Fruit fly (Drosophila melanogaster) whole organism, prepupa: ENCODE results near the gene Rbf2.

Experiments used
- Blimp-1 ChIP-seq: fragments of 200-800 bp; sonication (Bioruptor generic); optimal IDR thresholded peaks from 3 replicates; lab custom pipeline; 2017; ENCODE audit warnings: missing biosample characterization, missing genetic modification characterization, mild to moderate bottlenecking, moderate library complexity, missing genetic modification reagents
- CG10631 ChIP-seq: fragments of 200-800 bp; sonication (Bioruptor generic); optimal IDR thresholded peaks from 2 replicates; lab custom pipeline; 2016; ENCODE audit warnings: missing biosample characterization, missing genetic modification characterization
- CG11294 ChIP-seq: fragments of 200-800 bp; sonication (Bioruptor generic); IDR thresholded peaks from 2 replicates; pipeline ENCODE4 v1.3.6; 2022; ENCODE audit warnings: missing biosample characterization, missing genetic modification characterization
- CG11762 ChIP-seq: fragments of 200-800 bp; sonication (Bioruptor generic); optimal IDR thresholded peaks from 3 replicates; lab custom pipeline; 2016; ENCODE audit warnings: missing biosample characterization, missing genetic modification characterization; ENCODE audit not compliant: insufficient read depth
- CG15336 ChIP-seq: fragments of 200-800 bp; sonication (Bioruptor generic); IDR thresholded peaks from 2 replicates; pipeline ENCODE4 v1.3.6; 2022; ENCODE audit warnings: missing biosample characterization, missing genetic modification characterization
- CG1621 ChIP-seq: fragments of 200-800 bp; sonication (Bioruptor generic); optimal IDR thresholded peaks from 3 replicates; lab custom pipeline; 2018; ENCODE audit warnings: missing biosample characterization, mild to moderate bottlenecking, missing genetic modification characterization
- CG16779 ChIP-seq: fragments of 200-800 bp; sonication (Bioruptor generic); optimal IDR thresholded peaks from 3 replicates; lab custom pipeline; 2017; ENCODE audit warnings: missing biosample characterization, mild to moderate bottlenecking, missing genetic modification characterization
- CG3032 ChIP-seq: fragments of 200-800 bp; optimal IDR thresholded peaks from 2 replicates; lab custom pipeline; 2019; ENCODE audit warnings: missing biosample characterization, mild to moderate bottlenecking, missing genetic modification characterization, moderate library complexity
- CG31627 ChIP-seq: fragments of 200-800 bp; sonication (Bioruptor generic); optimal IDR thresholded peaks from 3 replicates; lab custom pipeline; 2016; ENCODE audit warnings: missing biosample characterization, missing genetic modification characterization
- CG32006 ChIP-seq: fragments of 200-800 bp; sonication (Bioruptor generic); optimal IDR thresholded peaks from 3 replicates; lab custom pipeline; 2017; ENCODE audit warnings: missing biosample characterization, mild to moderate bottlenecking, missing genetic modification characterization
- CG3919 ChIP-seq: fragments of 200-800 bp; sonication (Bioruptor generic); optimal IDR thresholded peaks from 3 replicates; lab custom pipeline; 2016; ENCODE audit warnings: missing biosample characterization, missing genetic modification characterization
- CG4318 ChIP-seq: fragments of 200-800 bp; sonication (Bioruptor generic); optimal IDR thresholded peaks from 3 replicates; lab custom pipeline; 2017; ENCODE audit warnings: missing biosample characterization, mild to moderate bottlenecking, missing genetic modification characterization
- CG6163 ChIP-seq: fragments of 200-800 bp; sonication (Bioruptor generic); IDR thresholded peaks from 3 replicates; pipeline ENCODE4 v1.3.6; 2022; ENCODE audit warnings: missing biosample characterization, missing genetic modification characterization
- CG6276 ChIP-seq: fragments of 200-800 bp; sonication (Bioruptor generic); optimal IDR thresholded peaks from 2 replicates; lab custom pipeline; 2017; ENCODE audit warnings: missing biosample characterization, mild to moderate bottlenecking, missing genetic modification characterization
- CG6792 ChIP-seq: fragments of 200-800 bp; sonication (Bioruptor generic); optimal IDR thresholded peaks from 3 replicates; lab custom pipeline; 2016; ENCODE audit warnings: missing biosample characterization, missing genetic modification characterization
- CG6854 ChIP-seq: fragments of 200-800 bp; sonication (Bioruptor generic); optimal IDR thresholded peaks from 2 replicates; lab custom pipeline; 2017; ENCODE audit warnings: missing biosample characterization, mild to moderate bottlenecking, missing genetic modification characterization
- CG8119 ChIP-seq: fragments of 200-800 bp; sonication (Bioruptor generic); IDR thresholded peaks from 3 replicates; pipeline ENCODE4 v1.3.6; 2022; ENCODE audit warnings: missing biosample characterization, missing genetic modification characterization
- CG8319 ChIP-seq: fragments of 200-800 bp; sonication (Bioruptor generic); optimal IDR thresholded peaks from 3 replicates; lab custom pipeline; 2016; ENCODE audit warnings: missing biosample characterization, missing genetic modification characterization
- CG8632 ChIP-seq: fragments of 200-800 bp; sonication (Bioruptor generic); optimal IDR thresholded peaks from 3 replicates; lab custom pipeline; 2016; ENCODE audit warnings: missing biosample characterization, missing genetic modification characterization
- Eip75B ChIP-seq: fragments of 200-800 bp; sonication (Bioruptor generic); optimal IDR thresholded peaks from 3 replicates; lab custom pipeline; 2016; ENCODE audit warnings: missing biosample characterization, missing genetic modification characterization
- Eip93F ChIP-seq: fragments of 200-800 bp; sonication (Bioruptor generic); optimal IDR thresholded peaks from 2 replicates; lab custom pipeline; 2016; ENCODE audit warnings: missing biosample characterization, mild to moderate bottlenecking, missing genetic modification characterization
- Ets21C ChIP-seq: fragments of 200-800 bp; sonication (Bioruptor generic); optimal IDR thresholded peaks from 3 replicates; lab custom pipeline; 2016; ENCODE audit warnings: missing biosample characterization, missing genetic modification characterization
- Gug ChIP-seq: fragments of 200-800 bp; sonication (Bioruptor generic); IDR thresholded peaks from 2 replicates; pipeline ENCODE4 v1.3.6; 2022; ENCODE audit warnings: missing biosample characterization, missing genetic modification characterization
- Hr39 ChIP-seq: fragments of 200-800 bp; sonication (Bioruptor generic); optimal IDR thresholded peaks from 2 replicates; lab custom pipeline; 2016; ENCODE audit warnings: missing biosample characterization, missing genetic modification characterization
- Hr4 ChIP-seq: fragments of 200-800 bp; sonication (Bioruptor generic); optimal IDR thresholded peaks from 3 replicates; lab custom pipeline; 2016; ENCODE audit warnings: missing biosample characterization, missing genetic modification characterization
- Lpt ChIP-seq: fragments of 200-800 bp; sonication (Bioruptor generic); optimal IDR thresholded peaks from 3 replicates; lab custom pipeline; 2016; ENCODE audit warnings: missing biosample characterization, missing genetic modification characterization
- Met ChIP-seq: fragments of 200-800 bp; sonication (Bioruptor generic); optimal IDR thresholded peaks from 3 replicates; lab custom pipeline; 2016; ENCODE audit warnings: missing biosample characterization, missing genetic modification characterization
- OdsH ChIP-seq: fragments of 200-800 bp; sonication (Bioruptor generic); optimal IDR thresholded peaks from 3 replicates; lab custom pipeline; 2016; ENCODE audit warnings: missing biosample characterization, missing genetic modification characterization
- Smox ChIP-seq: fragments of 200-800 bp; sonication (Bioruptor generic); optimal IDR thresholded peaks from 3 replicates; lab custom pipeline; 2016; ENCODE audit warnings: missing biosample characterization, missing genetic modification characterization
- Sox102F ChIP-seq: fragments of 200-800 bp; sonication (Bioruptor generic); optimal IDR thresholded peaks from 2 replicates; lab custom pipeline; 2016; ENCODE audit warnings: missing biosample characterization, mild to moderate bottlenecking, missing genetic modification characterization
- Sox14 ChIP-seq: fragments of 200-800 bp; sonication (Bioruptor generic); optimal IDR thresholded peaks from 3 replicates; lab custom pipeline; 2016; ENCODE audit warnings: missing biosample characterization, missing genetic modification characterization
- Sox15 ChIP-seq: fragments of 200-800 bp; sonication (Bioruptor generic); optimal IDR thresholded peaks from 3 replicates; lab custom pipeline; 2016; ENCODE audit warnings: missing biosample characterization, missing genetic modification characterization
- achi ChIP-seq: fragments of 200-800 bp; sonication (Bioruptor generic); optimal IDR thresholded peaks from 3 replicates; lab custom pipeline; 2016; ENCODE audit warnings: missing biosample characterization, missing genetic modification characterization
- cyc ChIP-seq: fragments of 200-800 bp; sonication (Bioruptor generic); optimal IDR thresholded peaks from 3 replicates; lab custom pipeline; 2016; ENCODE audit warnings: missing biosample characterization, missing genetic modification characterization
- dsx ChIP-seq: fragments of 200-800 bp; optimal IDR thresholded peaks from 3 replicates; lab custom pipeline; 2019; ENCODE audit warnings: missing biosample characterization, mild to moderate bottlenecking, missing genetic modification characterization, moderate library complexity; ENCODE audit not compliant: poor library complexity, severe bottlenecking
- eg ChIP-seq: fragments of 200-800 bp; sonication (Bioruptor generic); IDR thresholded peaks from 3 replicates; pipeline ENCODE4 v1.3.6; 2022; ENCODE audit warnings: missing biosample characterization, missing genetic modification characterization
- esn ChIP-seq: fragments of 200-800 bp; sonication (Bioruptor generic); optimal IDR thresholded peaks from 2 replicates; lab custom pipeline; 2016; ENCODE audit warnings: missing biosample characterization, mild to moderate bottlenecking, missing genetic modification characterization, moderate library complexity
- fd59A ChIP-seq: fragments of 200-800 bp; sonication (Bioruptor generic); optimal IDR thresholded peaks from 2 replicates; lab custom pipeline; 2017; ENCODE audit warnings: missing biosample characterization, mild to moderate bottlenecking, missing genetic modification characterization, missing genetic modification reagents
- lz ChIP-seq: fragments of 200-800 bp; sonication (Bioruptor generic); optimal IDR thresholded peaks from 3 replicates; lab custom pipeline; 2016; ENCODE audit warnings: missing biosample characterization, missing genetic modification characterization
- net ChIP-seq: fragments of 200-800 bp; sonication (Bioruptor generic); optimal IDR thresholded peaks from 3 replicates; lab custom pipeline; 2016; ENCODE audit warnings: missing biosample characterization, missing genetic modification characterization
- pdm3 ChIP-seq: fragments of 200-800 bp; sonication (Bioruptor generic); optimal IDR thresholded peaks from 3 replicates; lab custom pipeline; 2016; ENCODE audit warnings: missing biosample characterization, missing genetic modification characterization
- salr ChIP-seq, 2 experiments: fragments of 200-800 bp; sonication (Bioruptor generic); optimal IDR thresholded peaks; 3 replicates each; lab custom pipeline; 2016 to 2018; ENCODE audit warnings: missing biosample characterization in 2 of 2, missing genetic modification characterization in 2 of 2, mild to moderate bottlenecking in 1 of 2
- spab ChIP-seq: fragments of 200-800 bp; sonication (Bioruptor generic); optimal IDR thresholded peaks from 2 replicates; lab custom pipeline; 2017; ENCODE audit warnings: missing biosample characterization, mild to moderate bottlenecking, missing genetic modification characterization, missing genetic modification reagents
- ss ChIP-seq, 2 experiments: fragments of 200-800 bp; sonication (Bioruptor generic); optimal IDR thresholded peaks; 2 replicates in 1 of 2; 3 replicates in 1 of 2; lab custom pipeline; 2017 to 2018; ENCODE audit warnings: mild to moderate bottlenecking in 2 of 2, missing biosample characterization in 2 of 2, missing genetic modification characterization in 2 of 2, moderate library complexity in 1 of 2
- svp ChIP-seq: fragments of 200-800 bp; sonication (Bioruptor generic); peaks from one replicate; lab custom pipeline; 2016; ENCODE audit warnings: missing biosample characterization, missing genetic modification characterization
- vri ChIP-seq: fragments of 200-800 bp; sonication (Bioruptor generic); optimal IDR thresholded peaks from 3 replicates; lab custom pipeline; 2016; ENCODE audit warnings: missing biosample characterization, mild to moderate bottlenecking, missing genetic modification characterization

Gene Rbf2

DNA sequence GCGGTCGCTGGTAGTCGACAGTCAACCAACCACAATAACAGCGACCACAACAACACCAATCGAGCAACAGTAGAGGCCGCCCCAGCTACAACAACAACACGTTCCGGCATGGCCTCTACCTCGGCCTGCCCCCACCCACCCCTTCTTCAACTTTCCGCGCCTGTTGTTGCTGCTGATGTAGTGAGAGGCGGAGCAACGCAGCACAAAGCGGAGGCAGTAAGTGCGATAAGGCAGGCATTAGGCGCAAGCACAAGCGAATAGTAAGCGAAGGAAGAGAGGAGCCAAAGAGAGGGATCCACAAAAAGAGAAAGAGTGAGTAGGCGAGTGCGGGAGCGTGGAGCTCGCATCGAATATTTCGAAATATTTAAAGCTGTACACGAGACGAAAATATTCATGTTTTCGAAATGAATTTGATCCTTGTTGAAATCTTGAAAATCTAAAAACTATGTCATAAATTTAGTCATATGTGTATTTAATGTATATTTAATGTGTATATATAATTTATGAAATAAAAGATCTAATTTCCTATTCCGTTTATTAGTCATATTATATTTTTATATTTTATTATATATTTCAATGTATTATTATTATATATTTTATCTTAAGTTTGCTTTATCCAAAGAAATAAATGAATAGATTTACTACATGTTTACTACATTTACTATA, 28.0 kb downstream of the Rbf2 start (continued):
- TF ChIP-seq CG6276 (GFP tag; lab: Kevin White, UChicago) (no peak), lz (no peak), dsx (peak; percentile 29), esn (no peak), Met (GFP tag; lab: Kevin White, UChicago) (no peak), CG15336 (GFP tag; lab: Robert Waterston, UW) (peak; percentile 60), Lpt (GFP tag; lab: Kevin White, UChicago) (peak; percentile 27), CG10631 (GFP tag; lab: Kevin White, UChicago) (no peak), OdsH (GFP tag; lab: Kevin White, UChicago) (no peak), Blimp-1 (no peak), Sox14 (peak; percentile 36), CG11762 (no peak), Hr4 (GFP tag; lab: Kevin White, UChicago) (no peak), CG1621 (tag; lab: Kevin White, UChicago) (peak; percentile 6), eg (GFP tag; lab: Robert Waterston, UW) (peak; percentile 71), CG6854 (GFP tag; lab: Kevin White, UChicago) (no peak), fd59A (no peak), spab (GFP tag; lab: Kevin White, UChicago) (no peak), CG11294 (GFP tag; lab: Robert Waterston, UW) (no peak), Smox (GFP tag; lab: Kevin White, UChicago) (no peak), Sox15 (GFP tag; lab: Kevin White, UChicago) (no peak), svp (GFP tag; lab: Kevin White, UChicago) (peak; percentile 72), CG8319 (no peak), CG6163 (GFP tag; lab: Robert Waterston, UW) (peak; percentile 66; the same call in 2 of the 3 replicates), Ets21C (GFP tag; lab: Kevin White, UChicago) (no peak)

DNA sequence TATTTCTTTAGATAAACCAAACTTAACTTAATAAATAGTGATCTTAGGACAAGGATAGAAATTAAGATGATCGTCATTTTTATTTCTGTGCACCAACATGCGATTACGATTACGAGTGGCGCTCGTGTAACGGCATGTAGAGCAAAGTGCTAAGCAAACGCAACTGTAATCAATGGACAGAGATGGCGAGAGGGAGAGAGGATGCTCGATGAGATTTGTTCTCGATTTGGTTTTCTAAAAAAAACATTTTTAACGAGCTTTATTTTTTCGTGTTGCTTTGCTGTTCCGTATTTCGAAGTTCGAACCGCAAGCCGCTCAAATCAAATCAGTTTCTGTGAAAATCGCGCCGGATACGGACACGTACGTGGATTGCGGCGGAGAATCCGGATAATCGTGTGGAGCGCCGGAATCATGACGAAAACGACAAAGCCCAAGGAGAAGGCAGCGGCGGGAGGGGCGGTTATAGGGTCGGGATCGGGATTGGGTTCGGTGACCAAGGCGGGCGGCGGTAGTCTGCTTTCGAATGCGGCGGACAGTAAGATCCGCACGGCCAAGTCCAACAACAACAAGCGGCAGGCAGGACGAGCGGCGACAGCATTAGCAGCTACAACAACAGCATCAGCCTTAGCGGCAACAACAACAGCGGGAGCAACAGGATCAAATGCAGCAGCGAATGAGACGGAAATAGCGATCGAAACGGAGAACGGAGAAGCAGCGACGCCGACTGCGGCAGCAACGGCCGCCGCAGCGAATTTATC, 28.7 kb downstream of the Rbf2 start:
- TF ChIP-seq CG8119 (GFP tag; lab: Robert Waterston, UW) (no peak), Smox (GFP tag; lab: Kevin White, UChicago) (no peak), esn (no peak), Gug (GFP tag; lab: Robert Waterston, UW) (0 out of 2 replicates have a peak, but pooled peaks have one; percentile 13), vri (no peak), CG16779 (tag; lab: Kevin White, UChicago) (no peak), achi (no peak), fd59A (no peak), lz (no peak), Eip93F (GFP tag; lab: Kevin White, UChicago) (no peak), CG32006 (GFP tag; lab: Kevin White, UChicago) (peak; percentile 17), svp (GFP tag; lab: Kevin White, UChicago) (peak; percentile 95), Lpt (GFP tag; lab: Kevin White, UChicago) (no peak), Eip75B (GFP tag; lab: Kevin White, UChicago) (no peak), CG6792 (GFP tag; lab: Kevin White, UChicago) (no peak), CG6276 (GFP tag; lab: Kevin White, UChicago) (peak; percentile 18), CG8632 (GFP tag; lab: Kevin White, UChicago) (no peak), spab (GFP tag; lab: Kevin White, UChicago) (no peak), net (GFP tag; lab: Kevin White, UChicago) (no peak), CG6163 (GFP tag; lab: Robert Waterston, UW) (0 out of 3 replicates have a peak, but pooled peaks have one; percentile 8), salr (GFP tag; optimal IDR thresholded peaks at IDR 0.05; lab: Kevin White, UChicago) (no peak), Sox102F (GFP tag; lab: Kevin White, UChicago) (no peak), CG4318 (GFP tag; lab: Kevin White, UChicago) (no peak), CG3919 (GFP tag; lab: Kevin White, UChicago) (no peak), CG3032 (tag; lab: Kevin White, UChicago) (no peak), pdm3 (no peak), CG31627 (GFP tag; lab: Kevin White, UChicago) (no peak), CG15336 (GFP tag; lab: Robert Waterston, UW) (no peak), eg (GFP tag; lab: Robert Waterston, UW) (peak; percentile 45; the same call in 2 of the 3 replicates), Hr39 (GFP tag; lab: Kevin White, UChicago) (no peak), CG6854 (GFP tag; lab: Kevin White, UChicago) (no peak), ss (GFP tag; optimal IDR thresholded peaks at IDR 0.05; lab: Kevin White, UChicago) (no peak), CG1621 (tag; lab: Kevin White, UChicago) (no peak), dsx (no peak), CG11294 (GFP tag; lab: Robert Waterston, UW) (no peak), cyc (GFP tag; lab: Kevin White, UChicago) (no peak), Blimp-1 (no peak)
